Fruit fly (Drosophila melanogaster) whole organism, embryonic: ENCODE measurements around the gene Alg9.

Source experiments
- Awh ChIP-seq: fragments of 200-800 bp; sonication (Bioruptor generic); IDR thresholded peaks from 2 replicates; pipeline ENCODE4, ENCODE4 v1.3.6; 2022; ENCODE audit warnings: missing biosample characterization, missing genetic modification characterization
- Bteb2 ChIP-seq: fragments of 200-800 bp; sonication (Bioruptor generic); optimal IDR thresholded peaks from 2 replicates; lab custom pipeline; 2016; ENCODE audit warnings: missing biosample characterization, missing genetic modification characterization
- CG10267 ChIP-seq: fragments of 200-800 bp; sonication (Bioruptor generic); optimal IDR thresholded peaks from 2 replicates; lab custom pipeline; 2018; ENCODE audit warnings: missing biosample characterization, mild to moderate bottlenecking, missing genetic modification characterization, moderate library complexity
- CG10366 ChIP-seq: fragments of 200-800 bp; sonication (Bioruptor generic); IDR thresholded peaks from 2 replicates; pipeline ENCODE4 v1.3.6; 2022; ENCODE audit warnings: missing biosample characterization, missing genetic modification characterization
- CG11093 ChIP-seq: fragments of 200-800 bp; sonication (Bioruptor generic); IDR thresholded peaks from 3 replicates; pipeline ENCODE4 v1.3.6; 2022; ENCODE audit warnings: missing biosample characterization, missing genetic modification characterization
- CG11504 ChIP-seq: fragments of 200-800 bp; sonication (Bioruptor generic); optimal IDR thresholded peaks from 3 replicates; lab custom pipeline; 2019; ENCODE audit warnings: missing biosample characterization, mild to moderate bottlenecking, missing genetic modification characterization, moderate library complexity
- CG12155 ChIP-seq: fragments of 200-800 bp; sonication (Bioruptor generic); optimal IDR thresholded peaks from 3 replicates; lab custom pipeline; 2016; ENCODE audit warnings: missing biosample characterization, missing genetic modification characterization
- CG12942 ChIP-seq: fragments of 200-800 bp; sonication (Bioruptor generic); optimal IDR thresholded peaks from 3 replicates; lab custom pipeline; 2016; ENCODE audit warnings: missing biosample characterization, missing genetic modification characterization
- CG14860 ChIP-seq: fragments of 200-800 bp; sonication (Bioruptor generic); IDR thresholded peaks from 3 replicates; pipeline ENCODE4 v1.3.6; 2022; ENCODE audit warnings: missing biosample characterization, missing genetic modification characterization; ENCODE audit not compliant: partially characterized antibody
- CG2116 ChIP-seq: fragments of 200-800 bp; sonication (Bioruptor generic); optimal IDR thresholded peaks from 3 replicates; lab custom pipeline; 2018; ENCODE audit warnings: missing biosample characterization, mild to moderate bottlenecking, missing genetic modification characterization
- CG31388 ChIP-seq: fragments of 200-800 bp; sonication (Bioruptor generic); optimal IDR thresholded peaks from 2 replicates; lab custom pipeline; 2016; ENCODE audit warnings: missing biosample characterization, missing genetic modification characterization
- CG33557 ChIP-seq: fragments of 200-800 bp; sonication (Bioruptor generic); optimal IDR thresholded peaks from 2 replicates; lab custom pipeline; 2019; ENCODE audit warnings: missing biosample characterization, mild to moderate bottlenecking, missing genetic modification characterization, moderate library complexity
- CG3407 ChIP-seq: fragments of 200-800 bp; sonication (Bioruptor generic); optimal IDR thresholded peaks from 2 replicates; lab custom pipeline; 2018; ENCODE audit warnings: missing biosample characterization, mild to moderate bottlenecking, missing genetic modification characterization
- CG3838 ChIP-seq: fragments of 200-800 bp; sonication (Bioruptor generic); optimal IDR thresholded peaks from 3 replicates; lab custom pipeline; 2016; ENCODE audit warnings: missing biosample characterization, missing genetic modification characterization
- CG7357 ChIP-seq: fragments of 200-800 bp; sonication (Bioruptor generic); IDR thresholded peaks from 3 replicates; pipeline ENCODE4 v1.3.6; 2022; ENCODE audit warnings: missing biosample characterization, missing genetic modification characterization
- CG7372 ChIP-seq: fragments of 200-800 bp; sonication (Bioruptor generic); IDR thresholded peaks from 2 replicates; pipeline ENCODE4 v1.3.6; 2022; ENCODE audit warnings: missing biosample characterization, missing genetic modification characterization
- CG7786 ChIP-seq: fragments of 200-800 bp; sonication (Bioruptor generic); optimal IDR thresholded peaks from 2 replicates; lab custom pipeline; 2016; ENCODE audit warnings: missing biosample characterization, missing genetic modification characterization
- CG8089 ChIP-seq: fragments of 200-800 bp; sonication (Bioruptor generic); optimal IDR thresholded peaks from 3 replicates; lab custom pipeline; 2016; ENCODE audit warnings: missing biosample characterization, missing genetic modification characterization
- CG8478 ChIP-seq: fragments of >200 bp; optimal IDR thresholded peaks from 2 replicates; lab custom pipeline; 2018
- Fer3 ChIP-seq: fragments of 200-800 bp; sonication (Bioruptor generic); optimal IDR thresholded peaks from 2 replicates; lab custom pipeline; 2018; ENCODE audit warnings: missing biosample characterization, mild to moderate bottlenecking, missing genetic modification characterization, moderate library complexity
- HHEX ChIP-seq: fragments of 200-800 bp; sonication (Bioruptor generic); optimal IDR thresholded peaks from 3 replicates; lab custom pipeline; 2017; ENCODE audit warnings: missing biosample characterization, mild to moderate bottlenecking, missing genetic modification characterization, missing genetic modification reagents
- HLH3B ChIP-seq: fragments of 200-800 bp; sonication (Bioruptor generic); IDR thresholded peaks from 2 replicates; pipeline ENCODE4 v1.3.6; 2022; ENCODE audit warnings: missing biosample characterization, missing genetic modification characterization
- HLH54F ChIP-seq: fragments of 200-800 bp; sonication (Bioruptor generic); optimal IDR thresholded peaks from 3 replicates; lab custom pipeline; 2016; ENCODE audit warnings: missing biosample characterization, missing genetic modification characterization
- HLHmδ ChIP-seq: fragments of 200-800 bp; sonication (Bioruptor generic); optimal IDR thresholded peaks from 2 replicates; lab custom pipeline; 2018; ENCODE audit warnings: missing biosample characterization, mild to moderate bottlenecking, missing genetic modification characterization, moderate library complexity
- HmgD ChIP-seq: fragments of 200-800 bp; sonication (Bioruptor generic); optimal IDR thresholded peaks from 3 replicates; lab custom pipeline; 2016; ENCODE audit warnings: missing biosample characterization, missing genetic modification characterization
- Hr51 ChIP-seq, 2 experiments: fragments of 200-800 bp; sonication (Bioruptor generic); optimal IDR thresholded peaks; 2 replicates in 1 of 2; 3 replicates in 1 of 2; lab custom pipeline; 2016 to 2018; ENCODE audit warnings: missing biosample characterization in 2 of 2, missing genetic modification characterization in 2 of 2, mild to moderate bottlenecking in 1 of 2, moderate library complexity in 1 of 2
- Kr ChIP-seq: fragments of 200-800 bp; sonication (Bioruptor generic); optimal IDR thresholded peaks from 2 replicates; lab custom pipeline; 2017; ENCODE audit warnings: missing biosample characterization, mild to moderate bottlenecking, missing genetic modification characterization
- MBD-R2 ChIP-seq: fragments of 200-800 bp; sonication (Bioruptor generic); IDR thresholded peaks from 2 replicates; pipeline ENCODE4 v1.3.6; 2022; ENCODE audit warnings: missing biosample characterization, missing genetic modification characterization
- NK7.1 ChIP-seq: fragments of 200-800 bp; sonication (Bioruptor generic); optimal IDR thresholded peaks from 3 replicates; lab custom pipeline; 2016; ENCODE audit warnings: missing biosample characterization, missing genetic modification characterization
- Nf-YA ChIP-seq: fragments of 200-800 bp; sonication (Bioruptor generic); IDR thresholded peaks from 2 replicates; pipeline ENCODE4 v1.3.6; 2022; ENCODE audit warnings: missing biosample characterization, missing genetic modification characterization
- Nf-YC ChIP-seq: fragments of 200-800 bp; optimal IDR thresholded peaks from 3 replicates; lab custom pipeline; 2019; ENCODE audit warnings: missing biosample characterization, mild to moderate bottlenecking, missing genetic modification characterization, moderate library complexity
- Oli ChIP-seq: fragments of 200-800 bp; sonication (Bioruptor generic); optimal IDR thresholded peaks from 2 replicates; lab custom pipeline; 2018; ENCODE audit warnings: missing biosample characterization, mild to moderate bottlenecking, missing genetic modification characterization, moderate library complexity
- Optix ChIP-seq: fragments of 200-800 bp; sonication (Bioruptor generic); IDR thresholded peaks from 3 replicates; pipeline ENCODE4 v1.3.6; 2022; ENCODE audit warnings: missing biosample characterization, missing genetic modification characterization
- Six4 ChIP-seq: fragments of 200-800 bp; sonication (Bioruptor generic); optimal IDR thresholded peaks from 2 replicates; lab custom pipeline; 2016; ENCODE audit warnings: missing biosample characterization, missing genetic modification characterization
- Sox100B ChIP-seq: fragments of 200-800 bp; sonication (Bioruptor generic); optimal IDR thresholded peaks from 3 replicates; lab custom pipeline; 2018; ENCODE audit warnings: missing biosample characterization, mild to moderate bottlenecking, missing genetic modification characterization
- YL-1 ChIP-seq: fragments of 200-800 bp; sonication (Bioruptor generic); optimal IDR thresholded peaks from 3 replicates; lab custom pipeline; 2017; ENCODE audit warnings: missing biosample characterization, mild to moderate bottlenecking, missing genetic modification characterization
- abd-A ChIP-seq: fragments of 200-800 bp; sonication (Bioruptor generic); optimal IDR thresholded peaks from 3 replicates; lab custom pipeline; 2019; ENCODE audit warnings: missing biosample characterization, mild to moderate bottlenecking, missing genetic modification characterization, moderate library complexity
- ara ChIP-seq: fragments of 200-800 bp; sonication (Bioruptor generic); IDR thresholded peaks from 2 replicates; pipeline ENCODE4 v1.3.6; 2022; ENCODE audit warnings: missing biosample characterization, missing genetic modification characterization
- croc ChIP-seq: fragments of 200-800 bp; sonication (Bioruptor generic); conservative IDR thresholded peaks from 3 replicates; pipeline ENCODE4 v1.3.6; 2022; ENCODE audit warnings: missing biosample characterization, missing genetic modification characterization
- ems ChIP-seq: fragments of 200-800 bp; sonication (Bioruptor generic); optimal IDR thresholded peaks from 3 replicates; lab custom pipeline; 2016; ENCODE audit warnings: missing biosample characterization, missing genetic modification characterization
- insv ChIP-seq, 2 experiments: fragments of 200-800 bp; sonication (Bioruptor generic); optimal IDR thresholded peaks; 3 replicates each; lab custom pipeline; 2016 to 2018; ENCODE audit warnings: missing biosample characterization in 2 of 2, missing genetic modification characterization in 2 of 2
- jumu ChIP-seq: fragments of 200-800 bp; sonication (Bioruptor generic); optimal IDR thresholded peaks from 3 replicates; lab custom pipeline; 2016; ENCODE audit warnings: missing biosample characterization, missing genetic modification characterization
- kay ChIP-seq: fragments of 200-800 bp; sonication (Bioruptor generic); optimal IDR thresholded peaks from 2 replicates; lab custom pipeline; 2016; ENCODE audit warnings: missing biosample characterization, missing genetic modification characterization
- knrl ChIP-seq: fragments of 200-800 bp; sonication (Bioruptor generic); IDR thresholded peaks from 3 replicates; pipeline ENCODE4 v1.3.6; 2022; ENCODE audit warnings: missing biosample characterization, missing genetic modification characterization; ENCODE audit not compliant: partially characterized antibody
- p53 ChIP-seq: fragments of 200-800 bp; sonication (Bioruptor generic); optimal IDR thresholded peaks from 2 replicates; lab custom pipeline; 2016; ENCODE audit warnings: missing biosample characterization, missing genetic modification characterization
- pho ChIP-seq: fragments of 200-800 bp; sonication (Bioruptor generic); optimal IDR thresholded peaks from 2 replicates; lab custom pipeline; 2016; ENCODE audit warnings: missing biosample characterization, missing genetic modification characterization
- rib ChIP-seq: fragments of 200-800 bp; sonication (Bioruptor generic); IDR thresholded peaks from 2 replicates; pipeline ENCODE4 v1.3.6; 2022; ENCODE audit warnings: missing biosample characterization, missing genetic modification characterization
- scrt ChIP-seq: fragments of 200-800 bp; sonication (Bioruptor generic); optimal IDR thresholded peaks from 2 replicates; lab custom pipeline; 2018; ENCODE audit warnings: missing biosample characterization, mild to moderate bottlenecking, missing genetic modification characterization, moderate library complexity
- tna ChIP-seq: fragments of 200-800 bp; sonication (Bioruptor generic); IDR thresholded peaks from 2 replicates; pipeline ENCODE4 v1.3.6; 2022; ENCODE audit warnings: missing biosample characterization, missing genetic modification characterization; ENCODE audit not compliant: partially characterized antibody
- wdn ChIP-seq: fragments of 200-800 bp; sonication (Bioruptor generic); IDR thresholded peaks from 2 replicates; pipeline ENCODE4 v1.3.6; 2022; ENCODE audit warnings: missing biosample characterization, missing genetic modification characterization
- zen ChIP-seq: fragments of 200-800 bp; sonication (Bioruptor generic); optimal IDR thresholded peaks from 3 replicates; lab custom pipeline; 2018; ENCODE audit warnings: missing biosample characterization, mild to moderate bottlenecking, missing genetic modification characterization, moderate library complexity

The Alg9 gene

dm6 chr3R:25193726-25194204 lies 27.6 kb upstream of the Alg9 start, which contains the start of gene lobo (continued):
- TF ChIP-seq zen (peak; percentile 83), CG7372 (peak; percentile 61), MBD-R2 (GFP tag; lab: Robert Waterston, UW) (peak; percentile 49), pho (GFP tag; lab: Kevin White, UChicago) (peak; percentile 64), Oli (tag; lab: Kevin White, UChicago) (peak; percentile 27), rib (GFP tag; lab: Robert Waterston, UW) (no peak), p53 (GFP tag; lab: Kevin White, UChicago) (peak; percentile 31), scrt (peak; percentile 0), ara (no peak), CG7786 (peak; percentile 37), kay (peak; percentile 9), Six4 (peak; percentile 15), CG8478 (lab: Kevin White, UChicago) (peak; percentile 91), Nf-YA (no peak), HmgD (GFP tag; lab: Kevin White, UChicago) (peak; percentile 86), CG11093 (GFP tag; lab: Robert Waterston, UW) (no peak), Optix (peak; percentile 45; the same call in 1 of the 3 replicates), CG33557 (GFP tag; lab: Kevin White, UChicago) (peak; percentile 64), CG10366 (peak; percentile 70), Sox100B (GFP tag; lab: Kevin White, UChicago) (no peak), CG8089 (peak; percentile 69), Bteb2 (GFP tag; lab: Kevin White, UChicago) (peak; percentile 35), Kr (no peak), CG12155 (GFP tag; lab: Kevin White, UChicago) (peak; percentile 9), CG11504 (peak; percentile 60), Fer3 (tag; lab: Kevin White, UChicago) (peak; percentile 48), YL-1 (GFP tag; lab: Kevin White, UChicago) (peak; percentile 4), abd-A (tag; lab: Kevin White, UChicago) (peak; percentile 10), HLHmδ (no peak), CG3407 (peak; percentile 52), HLH54F (GFP tag; lab: Kevin White, UChicago) (peak; percentile 52), CG12942 (GFP tag; lab: Kevin White, UChicago) (no peak), Awh (GFP tag; lab: Robert Waterston, UW) (peak; percentile 29; the same call in 1 of the 2 replicates), wdn (GFP tag; lab: Robert Waterston, UW) (peak; percentile 48; the same call in 1 of the 2 replicates), insv (GFP tag; optimal IDR thresholded peaks at IDR 0.05; lab: Kevin White, UChicago) (peak; percentile 90 to 99), croc (GFP tag; lab: Robert Waterston, UW) (no peak), tna (GFP tag; lab: Robert Waterston, UW) (no peak), Nf-YC (tag; lab: Kevin White, UChicago) (peak; percentile 33), CG10267 (tag; lab: Kevin White, UChicago) (peak; percentile 58), CG2116 (GFP tag; lab: Kevin White, UChicago) (peak; percentile 64), CG14860 (no peak), HLH3B (GFP tag; lab: Robert Waterston, UW) (no peak), jumu (GFP tag; lab: Kevin White, UChicago) (no peak), CG7357 (GFP tag; lab: Robert Waterston, UW) (no peak), knrl (peak; percentile 73; the same call in 1 of the 3 replicates), Hr51 (GFP tag; optimal IDR thresholded peaks at IDR 0.05; lab: Kevin White, UChicago) (peak; percentile 46 to 53), CG3838 (peak; percentile 41), ems (GFP tag; lab: Kevin White, UChicago) (peak; percentile 26), NK7.1 (GFP tag; lab: Kevin White, UChicago) (peak; percentile 69), HHEX (GFP tag; lab: Kevin White, UChicago) (peak; percentile 62), CG31388 (no peak)
